Worm (Caenorhabditis elegans) whole organism, mixed stage, embryonic: ENCODE measurements around the gene H29C22.1.
A peak's percentile ranks its signal among the peaks of the same experiment; 100 is the strongest.

Experiments
- M03D4.4 ChIP-seq: sonication (generic microtip); optimal IDR thresholded peaks from 2 replicates; lab custom pipeline; 2017; ENCODE audit warnings: mild to moderate bottlenecking, missing genetic modification characterization, missing compliant biosample characterization
- bed-3 ChIP-seq: fragments of 200-800 bp; sonication (Bioruptor generic); optimal IDR thresholded peaks from 3 replicates; lab custom pipeline; 2018; ENCODE audit warnings: mild to moderate bottlenecking, missing genetic modification characterization, moderate library complexity, missing compliant biosample characterization
- ceh-43 ChIP-seq: fragments of 200-800 bp; sonication (Bioruptor generic); optimal IDR thresholded peaks from 2 replicates; lab custom pipeline; 2018; ENCODE audit warnings: mild to moderate bottlenecking, missing genetic modification characterization, moderate library complexity, missing compliant biosample characterization
- ceh-83 ChIP-seq: fragments of 200-800 bp; sonication (Bioruptor generic); optimal IDR thresholded peaks from 2 replicates; lab custom pipeline; 2018; ENCODE audit warnings: mild to moderate bottlenecking, missing genetic modification characterization, missing compliant biosample characterization
- ces-1 ChIP-seq: fragments of 150-350 bp; optimal IDR thresholded peaks from 2 replicates; lab custom pipeline; 2014; ENCODE audit warnings: missing biosample characterization, missing genetic modification reagents, missing genetic modification characterization
- cnd-1 ChIP-seq: fragments of 200-800 bp; sonication (Bioruptor generic); optimal IDR thresholded peaks from 2 replicates; lab custom pipeline; 2018; ENCODE audit warnings: mild to moderate bottlenecking, missing genetic modification characterization, missing compliant biosample characterization
- drap-1 ChIP-seq: fragments of 200-800 bp; sonication (Bioruptor generic); optimal IDR thresholded peaks from 3 replicates; lab custom pipeline; 2018; ENCODE audit warnings: mild to moderate bottlenecking, missing genetic modification characterization, missing compliant biosample characterization
- elt-1 ChIP-seq: sonication (generic microtip); optimal IDR thresholded peaks from 2 replicates; lab custom pipeline; 2017; ENCODE audit warnings: missing genetic modification characterization, mild to moderate bottlenecking, missing compliant biosample characterization, antibody characterized with exemption, moderate library complexity, borderline replicate concordance; ENCODE audit not compliant: insufficient read depth
- elt-3 ChIP-seq: fragments of 150-350 bp; optimal IDR thresholded peaks from 2 replicates; lab custom pipeline; 2014; ENCODE audit warnings: missing biosample characterization, missing genetic modification characterization
- flh-1 ChIP-seq: fragments of 200-800 bp; sonication (Bioruptor generic); optimal IDR thresholded peaks from 2 replicates; lab custom pipeline; 2018; ENCODE audit warnings: mild to moderate bottlenecking, missing genetic modification characterization, moderate library complexity, missing compliant biosample characterization
- ham-2 ChIP-seq: fragments of 200-800 bp; sonication (Bioruptor generic); optimal IDR thresholded peaks from 2 replicates; lab custom pipeline; 2018; ENCODE audit warnings: mild to moderate bottlenecking, missing genetic modification characterization, missing compliant biosample characterization
- hlh-1 ChIP-seq: fragments of 150-350 bp; optimal IDR thresholded peaks from 2 replicates; lab custom pipeline; 2014; ENCODE audit warnings: missing biosample characterization, missing genetic modification reagents, missing genetic modification characterization
- lin-13 ChIP-seq: fragments of 150-350 bp; optimal IDR thresholded peaks from 2 replicates; lab custom pipeline; 2014; ENCODE audit warnings: missing biosample characterization, missing genetic modification characterization
- lin-32 ChIP-seq: fragments of 200-800 bp; sonication (Bioruptor generic); optimal IDR thresholded peaks from 2 replicates; lab custom pipeline; 2018; ENCODE audit warnings: mild to moderate bottlenecking, missing genetic modification characterization, missing compliant biosample characterization
- mab-5 ChIP-seq: fragments of 150-350 bp; optimal IDR thresholded peaks from 2 replicates; lab custom pipeline; 2014; ENCODE audit warnings: missing biosample characterization, missing genetic modification characterization
- mep-1 ChIP-seq: fragments of 150-350 bp; optimal IDR thresholded peaks from 2 replicates; lab custom pipeline; 2017; ENCODE audit warnings: missing biosample characterization, missing genetic modification reagents, missing genetic modification characterization, inconsistent platforms
- mls-2 ChIP-seq: sonication (generic microtip); optimal IDR thresholded peaks from 2 replicates; lab custom pipeline; 2016; ENCODE audit warnings: mild to moderate bottlenecking, missing genetic modification characterization, moderate library complexity, missing compliant biosample characterization
- nhr-2 ChIP-seq: fragments of 150-350 bp; optimal IDR thresholded peaks from 2 replicates; lab custom pipeline; 2014; ENCODE audit warnings: missing biosample characterization, missing genetic modification characterization
- nhr-237 ChIP-seq: fragments of 150-350 bp; optimal IDR thresholded peaks from 2 replicates; lab custom pipeline; 2014; ENCODE audit warnings: missing biosample characterization, missing genetic modification characterization
- nhr-28 ChIP-seq: fragments of 150-350 bp; optimal IDR thresholded peaks from 2 replicates; lab custom pipeline; 2014; ENCODE audit warnings: missing biosample characterization, missing genetic modification characterization
- nhr-76 ChIP-seq: sonication (generic microtip); optimal IDR thresholded peaks from 2 replicates; lab custom pipeline; 2017; ENCODE audit warnings: missing biosample characterization, missing genetic modification characterization
- pha-4 ChIP-seq: fragments of 150-350 bp; optimal IDR thresholded peaks from 2 replicates; lab custom pipeline; 2018; ENCODE audit warnings: missing biosample characterization, missing genetic modification reagents, missing genetic modification characterization
- sem-2 ChIP-seq: fragments of 200-800 bp; sonication (Bioruptor generic); optimal IDR thresholded peaks from 2 replicates; lab custom pipeline; 2018; ENCODE audit warnings: mild to moderate bottlenecking, missing genetic modification characterization, missing compliant biosample characterization
- snpc-4 ChIP-seq: fragments of 150-350 bp; optimal IDR thresholded peaks from 2 replicates; lab custom pipeline; 2014; ENCODE audit warnings: missing biosample characterization, missing genetic modification characterization
- sptf-1 ChIP-seq: sonication (generic microtip); optimal IDR thresholded peaks from 2 replicates; lab custom pipeline; 2017; ENCODE audit warnings: mild to moderate bottlenecking, missing genetic modification characterization, moderate library complexity, missing compliant biosample characterization
- tbx-8 ChIP-seq: fragments of 200-800 bp; sonication (Bioruptor generic); optimal IDR thresholded peaks from 2 replicates; lab custom pipeline; 2018; ENCODE audit warnings: mild to moderate bottlenecking, missing genetic modification characterization, moderate library complexity, missing compliant biosample characterization
- unc-120 ChIP-seq: sonication (generic microtip); optimal IDR thresholded peaks from 2 replicates; lab custom pipeline; 2017; ENCODE audit warnings: missing genetic modification characterization, missing compliant biosample characterization; ENCODE audit not compliant: poor library complexity, severe bottlenecking
- unc-62 ChIP-seq: fragments of 150-350 bp; optimal IDR thresholded peaks from 2 replicates; lab custom pipeline; 2014; ENCODE audit warnings: missing biosample characterization, missing genetic modification reagents, missing genetic modification characterization
- ztf-11 ChIP-seq: fragments of 150-350 bp; optimal IDR thresholded peaks from 2 replicates; lab custom pipeline; 2014; ENCODE audit warnings: missing biosample characterization, missing genetic modification characterization

The H29C22.1 gene

DNA sequence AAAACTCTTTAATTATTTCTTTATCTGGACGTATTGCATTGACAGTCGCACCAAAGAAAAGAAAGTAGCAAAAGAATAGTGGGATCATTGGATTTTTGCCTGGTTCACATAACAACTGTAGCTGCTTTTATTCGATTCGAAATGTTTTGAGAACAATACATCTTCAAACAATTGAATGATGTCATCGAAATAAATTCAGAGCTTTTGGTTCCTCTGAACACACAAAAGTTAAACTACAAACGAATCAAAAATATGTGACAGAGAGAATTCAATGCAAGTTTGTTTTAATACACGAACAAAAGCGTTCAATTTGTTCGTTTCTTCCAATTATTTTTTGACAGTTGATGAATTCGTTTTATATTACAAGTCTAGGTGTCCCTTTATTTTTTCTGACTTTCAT lies at the start of gene H29C22.1:
TSS of gene H29C22.1 (minus strand) at position 101 of the 400 bp plus-strand sequence.
- TF ChIP-seq mab-5 (tag; lab: Kevin White, UChicago) (no peak), nhr-237 (tag; lab: Kevin White, UChicago) (no peak), ces-1 (GFP tag; lab: Kevin White, UChicago) (no peak), elt-1 (tag; lab: Kevin White, UChicago) (no peak), hlh-1 (tag; lab: Kevin White, UChicago) (no peak), ztf-11 (tag; lab: Kevin White, UChicago) (no peak)

DNA sequence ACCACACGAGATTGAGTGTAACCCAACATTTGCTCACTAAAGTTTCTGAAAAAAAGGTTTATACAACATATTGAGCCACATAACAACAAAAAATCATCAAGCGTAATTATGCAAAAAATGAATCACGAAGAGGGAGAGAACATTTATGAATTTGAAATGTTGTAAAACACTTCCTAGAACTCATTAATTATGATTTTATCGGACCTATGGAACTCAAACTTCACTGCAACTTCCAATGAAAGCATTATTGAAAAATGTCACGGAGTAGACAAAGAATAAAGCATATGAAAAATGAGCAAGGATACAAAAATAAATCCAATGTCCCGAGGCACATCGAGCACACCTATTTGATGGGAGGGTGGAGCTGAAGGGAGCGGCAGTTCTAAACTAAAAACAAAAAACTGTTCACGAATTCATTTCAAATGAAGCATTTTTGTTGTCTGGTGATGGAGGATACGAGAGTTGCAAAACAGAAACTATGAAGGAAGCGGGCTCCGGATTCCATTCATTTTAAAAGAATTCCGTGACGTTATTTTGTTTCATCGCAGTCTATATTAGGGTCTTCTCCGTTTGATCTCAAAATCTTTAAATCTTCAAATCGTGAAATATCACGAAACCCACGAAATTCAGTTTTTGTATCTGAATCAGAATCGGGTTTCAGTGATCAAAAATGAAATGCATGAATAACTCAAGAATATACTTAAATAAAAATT lies 38.9 kb upstream of the H29C22.1 start, which contains the start of gene flp-20:
TSS of gene flp-20 (minus strand) at position 51 of the 713 bp plus-strand sequence.
- TF ChIP-seq mep-1 (tag; lab: Kevin White, UChicago) (no peak), unc-120 (no peak), M03D4.4 (tag; lab: Kevin White, UChicago) (no peak), sptf-1 (tag; lab: Kevin White, UChicago) (no peak), lin-32 (GFP tag; lab: Kevin White, UChicago) (no peak), snpc-4 (tag; lab: Kevin White, UChicago) (no peak)

DNA sequence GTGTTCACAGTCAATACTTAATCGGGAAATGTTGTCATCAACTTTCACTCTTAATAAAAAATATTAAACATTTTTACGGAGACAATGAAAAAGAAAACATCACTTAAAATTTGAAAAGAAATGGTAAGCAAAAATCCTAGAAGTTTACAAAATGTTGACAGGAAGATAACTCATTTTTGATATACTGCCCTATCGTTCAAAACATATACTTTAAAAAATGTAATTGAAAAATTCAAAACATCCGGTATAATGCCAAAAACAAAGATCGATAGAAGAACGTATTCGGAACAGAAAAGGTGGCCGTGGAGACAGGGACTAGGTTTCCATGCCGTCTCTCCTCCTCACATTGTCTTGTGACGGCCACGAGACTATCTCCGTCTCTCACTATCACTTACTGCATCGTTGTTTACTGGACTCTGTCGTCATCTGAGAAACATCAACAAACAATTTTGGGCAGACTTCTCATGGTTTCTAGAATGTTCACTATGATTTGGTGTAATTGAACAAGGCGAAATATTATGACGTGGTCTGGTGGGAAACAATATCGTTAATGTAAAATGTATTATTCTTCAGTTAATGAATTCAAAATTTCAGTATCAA lies 36.4 kb upstream of the H29C22.1 start, which contains the start of gene oga-1:
TSS of gene oga-1 (minus strand) at position 51 of the 600 bp plus-strand sequence.
- peak; percentile 24 for TF ChIP-seq mep-1 (tag; lab: Kevin White, UChicago)
- no peak for TF ChIP-seq ham-2 (GFP tag; lab: Kevin White, UChicago)
- peak; percentile 40 for TF ChIP-seq unc-62
- TF ChIP-seq ces-1 (GFP tag; lab: Kevin White, UChicago), result peak; percentile 20
- peak; percentile 21 for TF ChIP-seq lin-13 (tag; lab: Kevin White, UChicago)
- TF ChIP-seq pha-4 (tag; lab: Kevin White, UChicago), result peak; percentile 83
- no peak for TF ChIP-seq bed-3 (GFP tag; lab: Kevin White, UChicago)

DNA sequence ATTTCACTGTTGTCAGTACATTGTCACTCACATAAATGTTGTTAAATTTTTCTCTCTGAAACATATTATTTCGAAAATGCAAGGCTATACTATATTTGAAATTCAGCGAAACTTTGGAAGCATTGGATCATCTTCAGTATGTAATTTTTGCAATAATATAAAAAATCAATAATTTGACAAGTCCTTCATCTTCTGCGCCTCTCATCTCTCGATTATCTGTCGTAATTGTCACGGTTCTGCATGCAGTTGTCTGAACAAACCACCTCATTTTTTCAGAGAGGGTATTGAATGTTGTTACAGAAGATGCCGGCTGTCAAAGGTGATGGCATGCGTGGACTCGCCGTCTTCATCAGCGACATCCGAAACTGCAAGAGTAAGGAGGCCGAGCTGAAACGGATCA lies 27.2 kb upstream of the H29C22.1 start, which contains the start of gene apa-2:
TSS of gene apa-2 (plus strand) at position 301 of the 400 bp plus-strand sequence.
- TF ChIP-seq elt-3 (tag; lab: Kevin White, UChicago) (no peak), lin-13 (tag; lab: Kevin White, UChicago) (no peak), nhr-2 (no peak), unc-62 (no peak), cnd-1 (no peak), ces-1 (GFP tag; lab: Kevin White, UChicago) (no peak), flh-1 (no peak), nhr-76 (tag; lab: Kevin White, UChicago) (no peak), ceh-83 (GFP tag; lab: Kevin White, UChicago) (no peak), nhr-28 (tag; lab: Kevin White, UChicago) (no peak), mab-5 (tag; lab: Kevin White, UChicago) (no peak)

DNA sequence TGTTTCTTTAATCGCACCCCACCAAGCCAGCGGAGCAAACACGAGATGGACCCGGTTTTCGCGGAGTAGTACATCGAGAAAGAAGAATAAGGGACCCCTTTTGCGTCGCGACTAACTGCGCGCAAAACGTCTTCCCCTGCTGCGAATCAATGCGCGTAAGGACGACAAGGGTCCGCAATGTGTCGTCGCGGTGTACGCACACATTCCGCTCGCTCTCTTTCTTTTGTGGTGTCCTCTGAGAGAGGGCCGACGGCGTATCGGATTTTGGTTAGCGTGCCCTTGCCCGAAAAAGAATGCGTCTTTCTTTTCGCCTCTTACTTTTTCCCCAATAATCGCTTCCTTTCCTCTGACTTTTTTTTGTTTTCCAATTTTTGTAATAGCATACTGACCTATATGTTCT lies 26.7 kb upstream of the H29C22.1 start:
- no peak for TF ChIP-seq mab-5 (tag; lab: Kevin White, UChicago)
- no peak for TF ChIP-seq ztf-11 (tag; lab: Kevin White, UChicago)
- TF ChIP-seq elt-1 (tag; lab: Kevin White, UChicago), result no peak
- TF ChIP-seq elt-3 (tag; lab: Kevin White, UChicago), result no peak
- TF ChIP-seq unc-62, result no peak
- TF ChIP-seq cnd-1, result peak; percentile 37
- TF ChIP-seq tbx-8 (GFP tag; lab: Kevin White, UChicago), result peak; percentile 17
- TF ChIP-seq ceh-43 (GFP tag; lab: Kevin White, UChicago), result no peak
- no peak for TF ChIP-seq nhr-28 (tag; lab: Kevin White, UChicago)
- TF ChIP-seq lin-13 (tag; lab: Kevin White, UChicago), result peak; percentile 66
- peak; percentile 81 for TF ChIP-seq sptf-1 (tag; lab: Kevin White, UChicago)
- TF ChIP-seq bed-3 (GFP tag; lab: Kevin White, UChicago), result no peak
- TF ChIP-seq drap-1, result peak; percentile 72
- TF ChIP-seq mls-2, result peak; percentile 66
- peak; percentile 69 for TF ChIP-seq pha-4 (tag; lab: Kevin White, UChicago)
- TF ChIP-seq sem-2 (GFP tag; lab: Kevin White, UChicago), result peak; percentile 21
- TF ChIP-seq unc-120, result peak; percentile 33
- peak; percentile 32 for TF ChIP-seq hlh-1 (tag; lab: Kevin White, UChicago)
- peak; percentile 21 for TF ChIP-seq ham-2 (GFP tag; lab: Kevin White, UChicago)
- no peak for TF ChIP-seq nhr-76 (tag; lab: Kevin White, UChicago)
- TF ChIP-seq ces-1 (GFP tag; lab: Kevin White, UChicago), result peak; percentile 77
- peak; percentile 61 for TF ChIP-seq M03D4.4 (tag; lab: Kevin White, UChicago)
- TF ChIP-seq ceh-83 (GFP tag; lab: Kevin White, UChicago), result no peak
- peak; percentile 4 for TF ChIP-seq flh-1
- peak; percentile 86 for TF ChIP-seq mep-1 (tag; lab: Kevin White, UChicago)
